Fruit fly (Drosophila melanogaster) whole organism, pupa: ENCODE results near the gene EMC6.

Experiments
- CG10348 ChIP-seq: fragments of 200-800 bp; sonication (Bioruptor generic); IDR thresholded peaks from 2 replicates; pipeline ENCODE4 v1.3.6; 2022; ENCODE audit warnings: missing biosample characterization, missing genetic modification characterization
- CG12605 ChIP-seq: fragments of 200-800 bp; sonication (Bioruptor generic); IDR thresholded peaks from 2 replicates; pipeline ENCODE4 v1.3.6; 2022; ENCODE audit warnings: missing biosample characterization, missing genetic modification characterization
- CG13204 ChIP-seq: fragments of 200-800 bp; sonication (Bioruptor generic); optimal IDR thresholded peaks from 2 replicates; lab custom pipeline; 2018; ENCODE audit warnings: missing biosample characterization, mild to moderate bottlenecking, missing genetic modification characterization, moderate library complexity
- CG14655 ChIP-seq: fragments of 200-800 bp; sonication (Bioruptor generic); optimal IDR thresholded peaks from 3 replicates; lab custom pipeline; 2017; ENCODE audit warnings: mild to moderate bottlenecking, missing biosample characterization, missing genetic modification reagents, missing genetic modification characterization
- CG15710 ChIP-seq: fragments of 200-800 bp; sonication (Bioruptor generic); optimal IDR thresholded peaks from 2 replicates; lab custom pipeline; 2018; ENCODE audit warnings: missing biosample characterization, mild to moderate bottlenecking, missing genetic modification characterization, moderate library complexity
- CG17806 ChIP-seq: fragments of 200-800 bp; sonication (Bioruptor generic); optimal IDR thresholded peaks from 2 replicates; lab custom pipeline; 2018; ENCODE audit warnings: missing biosample characterization, mild to moderate bottlenecking, missing genetic modification characterization, moderate library complexity
- CG32121 ChIP-seq: fragments of 200-800 bp; sonication (Bioruptor generic); IDR thresholded peaks from 2 replicates; pipeline ENCODE4 v1.3.6; 2022; ENCODE audit warnings: missing biosample characterization, missing genetic modification characterization
- CG34367 ChIP-seq: fragments of 200-800 bp; sonication (Bioruptor generic); optimal IDR thresholded peaks from 2 replicates; lab custom pipeline; 2018; ENCODE audit warnings: missing biosample characterization, mild to moderate bottlenecking, missing genetic modification characterization
- CG4496 ChIP-seq: fragments of 200-800 bp; sonication (Bioruptor generic); IDR thresholded peaks from 3 replicates; pipeline ENCODE4 v1.3.6; 2022; ENCODE audit warnings: missing biosample characterization, missing genetic modification characterization
- CG8159 ChIP-seq: fragments of 200-800 bp; sonication (Bioruptor generic); optimal IDR thresholded peaks from 3 replicates; lab custom pipeline; 2018; ENCODE audit warnings: missing biosample characterization, mild to moderate bottlenecking, missing genetic modification characterization, moderate library complexity
- CG8301 ChIP-seq: fragments of 200-800 bp; sonication (Bioruptor generic); optimal IDR thresholded peaks from 2 replicates; lab custom pipeline; 2018; ENCODE audit warnings: missing biosample characterization, mild to moderate bottlenecking, missing genetic modification characterization
- CG9948 ChIP-seq: fragments of 200-800 bp; sonication (Bioruptor generic); optimal IDR thresholded peaks from 2 replicates; lab custom pipeline; 2018; ENCODE audit warnings: missing biosample characterization, mild to moderate bottlenecking, missing genetic modification characterization, moderate library complexity
- D1 ChIP-seq: fragments of 200-800 bp; sonication (Bioruptor generic); optimal IDR thresholded peaks from 2 replicates; lab custom pipeline; 2018; ENCODE audit warnings: missing biosample characterization, mild to moderate bottlenecking, missing genetic modification characterization, moderate library complexity
- EcR ChIP-seq: fragments of 200-800 bp; sonication (Bioruptor generic); optimal IDR thresholded peaks from 3 replicates; lab custom pipeline; 2019; ENCODE audit warnings: missing biosample characterization, missing genetic modification characterization, mild to moderate bottlenecking, moderate library complexity, missing genetic modification reagents
- Ets98B ChIP-seq: fragments of 200-800 bp; sonication (Bioruptor generic); IDR thresholded peaks from 2 replicates; pipeline ENCODE4 v1.3.6; 2022; ENCODE audit warnings: missing biosample characterization, missing genetic modification characterization
- Pif1A ChIP-seq: fragments of 200-800 bp; sonication (Bioruptor generic); optimal IDR thresholded peaks from 3 replicates; lab custom pipeline; 2016; ENCODE audit warnings: missing biosample characterization, missing genetic modification characterization
- Pif1B ChIP-seq: fragments of 200-800 bp; sonication (Bioruptor generic); optimal IDR thresholded peaks from 3 replicates; lab custom pipeline; 2016; ENCODE audit warnings: missing biosample characterization, missing genetic modification characterization
- Snoo ChIP-seq: fragments of 200-800 bp; sonication (Bioruptor generic); optimal IDR thresholded peaks from 3 replicates; lab custom pipeline; 2017; ENCODE audit warnings: missing biosample characterization, mild to moderate bottlenecking, missing genetic modification characterization, inconsistent platforms
- fd96Ca ChIP-seq: fragments of 200-800 bp; sonication (Bioruptor generic); IDR thresholded peaks from 3 replicates; pipeline ENCODE4 v1.3.6; 2022; ENCODE audit warnings: missing biosample characterization, missing genetic modification characterization
- gl ChIP-seq: fragments of 200-800 bp; sonication (Bioruptor generic); optimal IDR thresholded peaks from 2 replicates; lab custom pipeline; 2018; ENCODE audit warnings: missing biosample characterization, mild to moderate bottlenecking, missing genetic modification characterization
- rn ChIP-seq: fragments of 200-800 bp; sonication (Bioruptor generic); IDR thresholded peaks from 2 replicates; pipeline ENCODE4 v1.3.6; 2022; ENCODE audit warnings: missing biosample characterization, missing genetic modification characterization

The EMC6 gene

DNA sequence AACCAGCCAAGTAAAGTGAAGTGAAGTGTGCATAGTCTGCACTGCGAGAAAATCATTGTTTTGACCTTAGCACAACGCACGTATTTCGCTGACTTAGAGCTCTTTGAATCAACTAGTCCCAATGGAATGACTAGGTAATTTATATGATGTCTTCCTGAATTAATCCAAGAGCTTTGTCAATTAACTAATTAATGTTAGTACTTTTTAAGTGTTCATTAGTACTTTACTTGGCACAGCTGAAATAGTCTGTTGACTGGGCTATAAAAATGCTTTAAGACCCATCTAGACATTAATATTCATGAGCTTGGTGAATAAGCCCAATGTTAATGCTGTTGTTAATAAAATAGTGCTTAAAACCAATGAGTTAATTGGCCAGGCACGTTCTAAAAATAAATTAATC is 48.7 kb downstream of the EMC6 start:
- TF ChIP-seq D1 (tag; lab: Kevin White, UChicago): no peak
- TF ChIP-seq CG32121 (GFP tag; lab: Robert Waterston, UW): no peak
- peak; percentile 13 for TF ChIP-seq CG8301 (tag; lab: Kevin White, UChicago)
- TF ChIP-seq CG8159 (tag; lab: Kevin White, UChicago): peak; percentile 3
- no peak for TF ChIP-seq CG9948 (tag; lab: Kevin White, UChicago)
- TF ChIP-seq CG14655 (GFP tag; lab: Kevin White, UChicago): peak; percentile 45

DNA sequence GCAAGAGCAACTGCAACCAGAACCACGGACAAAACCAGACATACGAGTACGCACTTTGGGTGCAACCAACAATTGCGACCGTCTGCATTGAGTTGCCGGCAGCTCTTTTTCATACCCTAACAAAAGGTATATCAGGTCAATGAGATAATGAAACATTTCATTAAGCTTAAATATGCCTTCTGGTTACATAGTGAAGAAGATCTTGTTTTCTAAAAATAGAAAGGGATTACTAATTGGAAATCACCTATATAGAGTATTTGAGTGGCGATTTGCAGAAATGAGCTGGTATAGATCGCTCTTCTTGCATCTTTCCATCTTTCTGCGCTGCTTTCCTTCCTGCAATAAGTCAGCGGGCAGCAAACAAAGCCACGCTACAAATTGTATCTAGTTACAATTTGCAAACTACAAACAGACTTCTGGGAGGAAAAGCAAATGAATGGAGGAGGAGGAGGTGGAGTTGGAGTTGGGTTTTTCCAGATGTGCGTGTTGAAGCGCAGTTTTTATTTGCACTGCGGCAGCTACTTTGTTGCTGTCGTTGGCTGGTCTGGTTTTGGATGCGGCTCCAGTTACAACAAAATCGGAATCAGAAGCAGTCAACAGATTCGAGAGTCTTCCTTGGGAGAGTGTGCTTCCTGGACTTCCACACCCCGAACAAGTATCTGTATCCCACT is 49.9 kb downstream of the EMC6 start:
- peak; percentile 79 for TF ChIP-seq rn (GFP tag; lab: Robert Waterston, UW)
- TF ChIP-seq Snoo: peak; percentile 61
- TF ChIP-seq CG15710 (tag; lab: Kevin White, UChicago): peak; percentile 83
- TF ChIP-seq CG32121 (GFP tag; lab: Robert Waterston, UW): peak; percentile 74
- TF ChIP-seq gl: peak; percentile 82
- TF ChIP-seq CG17806 (tag; lab: Kevin White, UChicago): peak; percentile 92
- peak; percentile 86 for TF ChIP-seq Pif1B (GFP tag; lab: Kevin White, UChicago)
- TF ChIP-seq CG12605: peak; percentile 89
- peak; percentile 68 for TF ChIP-seq D1 (tag; lab: Kevin White, UChicago)
- TF ChIP-seq CG4496 (GFP tag; lab: Robert Waterston, UW): peak; percentile 95
- peak; percentile 91 for TF ChIP-seq CG9948 (tag; lab: Kevin White, UChicago)
- TF ChIP-seq Ets98B (GFP tag; lab: Robert Waterston, UW): peak; percentile 94
- TF ChIP-seq CG10348 (GFP tag; lab: Robert Waterston, UW): no peak
- no peak for TF ChIP-seq EcR (GFP tag; lab: Kevin White, UChicago)
- TF ChIP-seq CG8301 (tag; lab: Kevin White, UChicago): peak; percentile 98
- peak; percentile 92 for TF ChIP-seq Pif1A
- TF ChIP-seq CG34367: peak; percentile 84
- peak; percentile 82 for TF ChIP-seq CG8159 (tag; lab: Kevin White, UChicago)
- TF ChIP-seq CG13204 (GFP tag; lab: Kevin White, UChicago): peak; percentile 75
- TF ChIP-seq CG14655 (GFP tag; lab: Kevin White, UChicago): peak; percentile 98
- peak; percentile 86 for TF ChIP-seq fd96Ca (GFP tag; lab: Robert Waterston, UW)
